Fruit fly (Drosophila melanogaster) whole organism, larva: Measurements from ENCODE around the gene CG42798.
A peak's percentile ranks its signal among the peaks of the same experiment; 100 is the strongest.

Experiments
- noc ChIP-seq: fragments of 200-800 bp; sonication (Bioruptor generic); optimal IDR thresholded peaks from 3 replicates; lab custom pipeline; 2019; ENCODE audit warnings: missing biosample characterization, mild to moderate bottlenecking, missing genetic modification characterization, moderate library complexity

Gene CG42798

DNA sequence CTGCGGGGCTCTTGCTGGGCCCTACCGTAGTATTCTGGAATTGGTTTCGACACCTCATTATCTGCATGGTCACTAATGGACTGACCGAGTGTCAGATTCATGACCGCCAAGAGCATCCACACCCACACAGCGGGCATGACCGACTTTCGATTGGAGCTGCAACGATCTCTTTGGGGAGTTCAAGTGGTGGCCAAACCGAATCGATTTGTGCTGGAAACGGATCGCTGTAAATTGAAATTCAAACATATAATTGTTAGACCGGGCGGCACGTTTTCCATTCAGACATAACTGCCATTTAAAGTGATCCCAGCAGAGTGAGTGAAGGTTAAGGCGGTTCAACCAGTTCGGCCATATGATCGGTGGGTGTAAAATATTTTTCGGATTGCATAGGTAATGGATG, at the start of gene CG42798, which contains the start of gene CG42824:
CG42798 (plus strand) TSS at position 268 of the 400 bp plus-strand sequence.
CG42824 (minus strand) TSS at position 101 of the 400 bp plus-strand sequence.
- TF ChIP-seq noc: no peak

DNA sequence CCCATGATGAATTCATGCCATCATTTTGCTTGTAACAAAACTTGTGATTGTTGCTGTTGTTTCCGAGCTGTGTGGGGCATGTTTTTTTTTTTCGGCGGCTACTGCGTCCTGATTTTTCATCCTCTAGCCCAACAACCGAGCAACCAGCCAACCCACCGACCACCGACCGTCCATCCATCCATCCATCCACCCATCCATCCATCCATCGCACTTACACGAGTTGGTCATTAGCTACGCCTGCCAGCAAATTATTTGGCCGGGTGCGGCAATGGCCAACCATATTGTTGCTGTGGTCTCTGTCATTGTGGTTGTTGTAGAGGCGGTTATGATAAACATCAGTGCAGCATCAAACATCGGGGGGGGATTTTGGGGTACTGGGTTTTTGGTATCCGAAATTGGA, 47.1 kb upstream of the CG42798 start:
- TF ChIP-seq noc: no peak

DNA sequence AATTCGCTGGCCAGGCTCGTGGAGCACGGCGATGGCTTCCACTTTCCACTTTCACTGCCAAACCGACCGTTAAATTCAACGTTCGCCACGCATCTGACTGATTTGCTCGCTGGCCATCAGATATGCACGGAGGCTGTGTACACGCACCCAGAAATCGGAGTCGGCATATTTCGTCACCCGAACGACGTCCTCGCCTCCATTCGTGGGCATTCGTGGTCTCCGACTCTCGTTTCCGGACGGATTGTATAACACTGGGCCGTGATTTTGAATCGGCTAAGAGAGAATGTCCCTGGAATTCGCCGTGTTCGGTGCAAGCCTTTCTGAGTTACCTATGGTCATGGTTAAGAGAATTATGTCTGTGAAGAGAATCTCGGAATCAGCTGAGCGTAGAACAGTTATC, 40.5 kb upstream of the CG42798 start, which contains the start of gene beat-IIa:
beat-IIa (minus strand) TSS at position 97 of the 400 bp plus-strand sequence.
- no peak for TF ChIP-seq noc

DNA sequence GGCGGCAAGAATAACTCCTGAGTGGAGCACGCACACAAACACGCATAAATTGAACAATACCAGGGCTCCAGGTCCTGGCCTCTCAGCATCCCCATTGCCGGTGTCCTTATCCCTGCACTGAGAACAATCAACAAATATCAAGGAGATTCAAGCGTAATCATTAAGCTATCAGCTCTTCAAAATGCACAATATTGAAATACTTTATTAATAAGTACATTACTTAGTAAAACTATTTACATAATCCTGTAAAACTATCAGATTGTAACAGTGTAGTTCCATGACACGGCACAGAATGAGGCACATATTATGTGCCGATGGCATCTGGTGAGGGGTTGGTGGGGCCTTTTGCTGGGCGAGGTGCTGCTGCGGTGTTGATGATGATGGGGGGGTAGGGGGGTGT, 35.4 kb upstream of the CG42798 start:
- TF ChIP-seq noc: no peak

DNA sequence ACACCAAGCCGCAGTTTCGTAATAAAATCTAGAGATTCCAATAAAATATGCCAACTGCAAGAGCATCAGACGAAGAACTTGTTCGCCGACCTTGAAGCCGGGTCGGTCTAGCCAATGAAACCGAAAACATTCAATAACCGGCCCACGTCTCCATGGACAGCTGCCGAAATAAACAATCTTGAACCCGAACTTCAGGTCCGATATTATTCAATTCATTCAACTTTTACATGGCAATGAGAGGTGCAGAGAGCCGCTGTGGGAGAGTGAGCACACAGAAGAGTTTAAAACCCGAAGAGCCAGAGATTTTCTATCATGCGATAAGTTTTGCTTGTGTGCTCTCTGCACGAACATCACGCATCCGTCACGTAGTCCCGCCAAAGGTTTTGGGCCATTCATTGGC, 29.0 kb upstream of the CG42798 start:
- no peak for TF ChIP-seq noc

DNA sequence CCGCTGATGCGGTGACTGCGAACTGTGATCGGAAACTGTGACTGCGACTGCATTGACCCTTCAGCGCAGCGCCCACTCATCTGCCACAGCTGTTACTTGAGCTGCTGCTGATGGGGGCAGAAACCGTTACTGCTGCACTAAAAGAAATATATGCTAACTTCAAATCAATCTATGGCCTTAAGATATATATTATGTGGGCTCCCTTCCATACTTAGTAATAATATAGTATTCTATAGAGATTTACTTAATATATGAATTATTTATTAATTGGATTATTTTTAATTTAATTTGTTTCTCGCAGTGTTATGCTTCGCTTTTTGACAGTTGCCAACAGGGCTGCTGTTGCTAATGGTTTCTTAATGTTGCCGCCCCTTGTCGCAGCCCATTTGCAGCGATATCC, 27.4 kb upstream of the CG42798 start:
- TF ChIP-seq noc: no peak

DNA sequence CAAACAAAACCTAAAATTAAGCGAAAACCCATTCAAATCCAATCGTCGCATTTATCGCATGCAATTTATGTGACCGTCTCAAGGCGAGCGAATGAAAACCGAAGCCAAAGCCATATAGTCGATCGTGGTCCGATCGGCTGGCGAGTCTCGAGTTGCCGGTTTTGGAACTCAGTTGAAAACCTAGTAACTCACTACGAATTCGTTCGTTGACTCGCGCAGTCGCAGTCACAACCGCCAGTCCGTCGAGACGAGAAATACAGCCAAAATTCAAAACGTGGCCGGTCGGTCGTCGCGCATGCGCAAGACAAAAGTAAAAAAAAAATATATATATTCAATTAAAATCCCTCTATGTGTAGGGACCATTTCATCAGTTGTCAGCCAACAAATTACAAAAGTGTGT, 26.7 kb upstream of the CG42798 start, which contains the start of gene lute:
lute (plus strand) TSS at position 203 of the 400 bp plus-strand sequence.
- no peak for TF ChIP-seq noc

DNA sequence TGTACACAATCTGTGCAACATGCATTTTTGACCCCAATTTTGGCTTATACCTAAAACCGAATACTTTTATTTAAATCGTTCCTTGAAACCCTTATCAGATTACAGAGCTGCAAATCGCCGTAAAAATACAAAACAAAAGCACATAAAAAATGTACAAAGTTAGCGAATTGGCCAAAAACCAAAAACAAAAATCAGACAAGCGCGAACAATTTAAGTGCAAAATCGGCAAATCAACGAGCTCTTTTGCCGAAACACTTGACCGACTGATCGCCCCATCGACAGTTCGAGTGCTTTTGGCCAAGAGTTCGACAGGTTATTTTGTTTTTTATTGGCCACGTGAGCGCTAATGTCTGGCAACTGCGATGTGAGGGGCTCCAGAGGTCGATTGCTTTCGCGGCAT, 24.6 kb upstream of the CG42798 start:
- no peak for TF ChIP-seq noc

DNA sequence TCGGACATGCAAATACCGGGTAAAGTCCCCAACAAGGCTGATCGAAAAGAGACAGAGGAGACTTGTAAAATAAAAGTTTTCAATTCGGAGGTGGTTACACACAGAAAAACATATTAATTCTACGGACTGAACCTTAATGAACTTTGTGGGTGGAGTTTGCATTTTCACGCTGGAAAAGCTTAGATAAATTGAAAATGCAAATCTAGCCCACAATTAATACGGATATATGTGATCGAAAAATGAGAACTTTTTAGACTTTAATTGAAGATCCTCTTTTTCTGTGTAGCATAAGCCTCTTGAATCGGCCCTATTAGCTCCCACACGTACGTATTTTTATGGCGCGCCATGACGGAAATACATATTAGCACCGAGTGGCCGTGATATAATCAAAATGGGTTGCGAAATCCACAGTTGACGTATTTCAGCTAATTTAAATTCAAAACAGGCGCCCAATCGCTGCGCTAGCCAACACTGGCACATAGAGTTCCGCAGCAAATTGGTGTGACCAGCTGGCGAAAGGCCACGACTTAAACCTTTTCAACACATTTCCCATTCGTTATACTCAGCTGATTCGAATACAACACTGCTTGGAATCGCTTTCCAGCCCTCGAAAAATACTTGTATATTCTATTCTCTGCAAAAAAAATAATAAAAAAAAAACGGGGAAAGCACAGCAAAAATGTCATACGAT, 21.0 kb upstream of the CG42798 start:
- no peak for TF ChIP-seq noc

DNA sequence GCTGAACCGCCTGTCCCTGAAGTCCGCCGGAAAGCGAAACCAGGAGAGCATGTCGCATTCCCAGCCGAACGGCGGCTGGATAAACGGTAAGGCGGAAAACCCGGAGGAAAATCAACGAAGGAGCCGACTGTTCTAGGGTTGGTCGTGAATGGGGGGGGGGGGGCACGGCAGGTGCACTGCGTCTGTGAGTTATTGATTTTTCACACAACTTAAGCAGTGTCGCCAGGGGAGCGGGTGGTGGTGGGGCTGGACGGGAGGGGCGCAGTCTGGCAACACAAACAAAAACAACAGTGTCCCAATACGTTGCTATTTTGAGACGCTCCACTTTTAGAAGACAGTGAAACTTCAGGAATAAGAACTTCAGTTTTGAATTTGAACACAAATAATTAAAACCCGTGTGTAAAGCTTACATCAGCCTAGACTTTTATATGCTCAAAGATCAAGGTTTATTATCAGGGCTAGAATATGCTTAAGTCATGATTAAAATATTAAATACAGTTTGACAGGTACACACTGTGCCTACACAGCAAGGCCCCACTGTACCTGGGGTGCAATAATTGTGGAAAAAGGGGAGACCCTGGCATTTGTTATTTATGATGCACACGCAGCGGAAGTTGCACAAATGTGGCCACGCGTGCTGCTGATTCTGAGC, 20.2 kb upstream of the CG42798 start:
- TF ChIP-seq noc: peak; percentile 32

DNA sequence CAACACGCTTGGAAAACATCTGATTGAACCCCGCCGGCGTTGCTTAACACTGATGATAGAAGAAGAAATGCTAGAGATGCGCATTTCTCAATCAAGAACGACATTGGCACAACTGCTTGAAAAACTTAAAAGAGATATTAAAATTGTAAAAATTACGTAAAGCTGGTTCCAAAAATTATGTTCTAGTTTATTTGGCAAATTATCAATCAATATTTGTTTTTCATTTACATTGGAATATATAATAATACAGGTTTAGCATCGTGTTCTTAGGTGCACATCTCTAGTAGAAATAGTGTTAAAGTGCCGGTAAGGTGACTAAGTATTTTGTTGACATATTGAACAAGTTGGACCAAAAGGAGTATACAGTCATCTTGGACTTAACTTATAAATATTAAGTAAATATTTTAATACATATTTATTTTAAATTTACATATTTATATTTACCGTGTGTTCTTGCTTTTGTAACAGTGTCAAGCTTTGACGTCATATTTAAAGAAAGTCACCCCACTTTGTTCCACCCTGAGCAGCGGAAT, 15.1 kb upstream of the CG42798 start, which contains the start of the genes Brf and sds22:
Brf (minus strand) TSS at position 25 of the 533 bp plus-strand sequence.
sds22 (plus strand) TSS at position 282 of the 533 bp plus-strand sequence.
- peak; percentile 97 for TF ChIP-seq noc

DNA sequence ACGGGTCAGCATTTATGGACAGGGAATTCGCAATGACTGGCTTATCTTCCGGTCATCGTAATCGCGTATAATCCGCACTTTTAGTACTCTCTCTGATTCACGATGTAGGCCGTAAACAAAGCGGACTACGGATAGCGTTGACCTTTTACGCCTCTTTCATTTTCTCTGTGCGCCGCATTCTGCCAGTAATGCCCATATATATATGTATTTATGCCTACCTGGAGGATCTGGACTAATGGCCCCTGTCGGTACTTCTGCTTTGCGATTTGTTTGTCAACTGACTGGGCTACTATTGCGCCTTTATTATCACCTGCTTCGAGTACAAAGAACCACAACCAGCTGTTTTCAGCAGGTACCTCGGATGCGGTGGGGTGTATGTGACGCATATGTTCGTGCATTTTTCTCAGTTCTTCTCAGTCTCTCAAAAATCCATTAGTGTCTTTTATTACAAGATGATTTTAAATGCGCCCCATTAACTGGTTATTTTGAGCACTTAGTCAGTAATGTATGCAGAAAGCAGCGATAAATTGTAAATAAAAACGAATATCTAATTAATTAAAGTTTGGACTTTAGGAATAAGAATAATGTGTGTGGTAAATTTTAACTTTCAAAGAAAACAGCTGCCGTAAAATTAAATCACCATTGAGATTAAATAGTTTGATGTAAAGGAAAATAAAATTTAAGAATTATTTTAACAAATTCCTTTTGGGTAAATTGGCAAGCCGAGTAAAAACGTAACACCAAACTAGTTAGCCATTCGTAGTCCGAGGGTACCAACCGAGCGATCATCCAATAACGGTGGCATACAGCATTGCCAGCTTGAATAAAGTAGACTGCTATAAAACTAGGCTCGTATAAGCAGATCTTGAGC, 11.9 kb upstream of the CG42798 start, which contains the start of gene CREG:
CREG (minus strand) TSS at position 323 of the 871 bp plus-strand sequence.
- peak; percentile 69 for TF ChIP-seq noc

DNA sequence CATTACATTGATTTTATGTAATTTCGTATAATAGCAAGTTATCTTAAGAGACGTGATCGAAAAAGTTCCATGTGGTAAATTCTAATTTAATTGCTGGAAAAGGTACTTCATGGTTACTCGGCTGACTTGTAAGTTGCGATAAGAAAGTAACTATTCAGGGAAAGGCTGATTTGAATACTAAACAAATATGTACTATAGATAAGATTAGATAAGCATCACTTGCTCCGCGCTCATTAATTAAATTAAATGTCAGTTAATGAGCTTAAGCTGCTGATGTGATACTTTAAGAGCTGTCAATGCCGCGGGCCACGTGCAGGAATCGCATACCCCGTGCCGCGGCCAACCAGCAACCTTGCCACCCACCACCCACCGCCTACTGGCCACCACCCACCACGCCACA, 6.4 kb upstream of the CG42798 start:
- TF ChIP-seq noc: no peak

DNA sequence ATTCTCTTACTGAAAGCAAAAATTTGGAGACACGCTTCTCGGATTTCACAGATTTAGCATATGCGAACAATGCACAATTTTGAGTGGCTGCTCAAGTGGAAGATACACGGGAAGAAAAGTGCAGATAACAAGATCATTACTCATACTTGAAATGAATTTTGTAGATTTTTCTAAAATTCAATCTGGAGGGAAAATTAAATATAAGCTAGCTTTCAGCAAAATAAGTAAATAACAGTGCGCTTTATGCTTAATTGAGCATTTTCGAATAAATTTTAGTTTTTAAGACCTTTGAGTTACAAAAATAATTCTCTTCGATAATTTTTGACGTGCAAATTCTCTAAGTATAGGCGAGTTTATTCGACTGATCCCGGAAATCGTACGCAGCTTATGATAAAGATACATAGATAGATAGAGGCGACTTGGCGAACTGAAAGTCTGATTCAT, 5.8 kb upstream of the CG42798 start:
- no peak for TF ChIP-seq noc

DNA sequence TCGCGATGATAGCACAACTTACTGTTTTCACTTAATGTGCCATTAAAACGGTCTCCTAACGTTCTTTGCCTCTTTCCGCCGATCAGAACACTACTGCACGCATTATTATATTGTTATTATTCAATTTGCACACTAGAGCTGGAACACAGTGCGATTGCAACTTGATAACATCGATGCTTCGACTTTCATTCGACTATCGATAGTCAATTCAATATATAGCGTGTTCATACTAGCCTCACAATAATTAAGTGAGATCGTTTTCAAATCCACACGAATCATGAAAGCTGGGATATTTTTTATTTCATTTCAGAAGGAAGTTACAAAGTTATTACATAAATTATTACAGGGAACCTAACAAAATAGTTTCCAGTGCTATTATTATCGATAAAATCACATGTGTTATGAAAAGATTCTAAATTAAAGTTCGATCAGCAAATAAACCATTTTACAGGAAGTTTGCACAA, 5.2 kb upstream of the CG42798 start:
- TF ChIP-seq noc: no peak

DNA sequence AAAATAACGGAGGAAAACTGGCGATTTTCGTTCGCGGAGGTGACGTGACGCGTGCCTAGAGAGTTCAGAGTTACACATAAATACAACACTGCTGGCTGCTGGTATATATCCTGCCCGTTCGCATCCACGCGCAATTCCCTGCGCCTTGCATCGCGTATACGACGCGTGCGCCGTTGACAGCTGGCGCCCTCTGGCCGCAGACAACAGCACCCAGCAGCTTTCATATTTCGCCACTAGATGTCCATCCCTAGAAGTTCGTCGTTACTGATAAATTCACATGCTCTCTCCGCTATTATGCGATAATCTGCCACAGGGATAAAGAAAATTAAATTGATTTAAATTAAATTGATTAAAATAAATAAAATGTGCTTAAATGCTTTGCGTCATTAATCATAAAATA, 4.0 kb upstream of the CG42798 start, which contains the start of gene Sur-8:
Sur-8 (minus strand) TSS at position 82 of the 400 bp plus-strand sequence.
- no peak for TF ChIP-seq noc
